Worm (Caenorhabditis elegans) whole organism, L2 larva: Measurements from ENCODE around the gene glo-4.

Experiments
- C34F6.9 ChIP-seq: fragments of 150-350 bp; optimal IDR thresholded peaks from 2 replicates; lab custom pipeline; 2014; ENCODE audit warnings: missing biosample characterization, missing genetic modification characterization
- F13H6.1 ChIP-seq: sonication (generic microtip); optimal IDR thresholded peaks from 2 replicates; lab custom pipeline; 2016; ENCODE audit warnings: missing genetic modification characterization, missing compliant biosample characterization
- Y55F3AM.14 ChIP-seq: fragments of 200-800 bp; sonication (Bioruptor generic); optimal IDR thresholded peaks from 2 replicates; lab custom pipeline; 2018; ENCODE audit warnings: mild to moderate bottlenecking, missing genetic modification characterization, missing compliant biosample characterization
- ZK546.5 ChIP-seq: sonication (generic microtip); optimal IDR thresholded peaks from 2 replicates; lab custom pipeline; 2017; ENCODE audit warnings: missing biosample characterization, missing genetic modification characterization
- alr-1 ChIP-seq: fragments of 150-350 bp; optimal IDR thresholded peaks from 2 replicates; lab custom pipeline; 2014; ENCODE audit warnings: missing biosample characterization, missing genetic modification characterization
- aly-2 ChIP-seq: fragments of 150-350 bp; optimal IDR thresholded peaks from 2 replicates; lab custom pipeline; 2014; ENCODE audit warnings: missing biosample characterization, missing genetic modification characterization
- blmp-1 ChIP-seq: sonication (generic microtip); optimal IDR thresholded peaks from 2 replicates; lab custom pipeline; 2017; ENCODE audit warnings: missing genetic modification characterization, mild to moderate bottlenecking, missing compliant biosample characterization, antibody characterized with exemption, moderate library complexity; ENCODE audit not compliant: insufficient read depth
- ceh-16 ChIP-seq: fragments of 150-350 bp; optimal IDR thresholded peaks from 2 replicates; lab custom pipeline; 2014; ENCODE audit warnings: missing biosample characterization, missing genetic modification characterization
- ceh-82 ChIP-seq: fragments of 150-350 bp; optimal IDR thresholded peaks from 2 replicates; lab custom pipeline; 2014; ENCODE audit warnings: missing biosample characterization, missing genetic modification characterization
- crh-2 ChIP-seq: sonication (generic microtip); optimal IDR thresholded peaks from 2 replicates; lab custom pipeline; 2017; ENCODE audit warnings: missing biosample characterization, missing genetic modification characterization
- dmd-4 ChIP-seq: sonication (generic microtip); optimal IDR thresholded peaks from 2 replicates; lab custom pipeline; 2017; ENCODE audit warnings: missing biosample characterization, missing genetic modification characterization
- egl-27 ChIP-seq: sonication (generic microtip); optimal IDR thresholded peaks from 3 replicates; lab custom pipeline; 2017; ENCODE audit warnings: missing biosample characterization, missing genetic modification reagents, missing genetic modification characterization
- elt-1 ChIP-seq: fragments of 150-350 bp; optimal IDR thresholded peaks from 2 replicates; lab custom pipeline; 2014; ENCODE audit warnings: missing biosample characterization, missing genetic modification characterization
- fos-1 ChIP-seq: fragments of 150-350 bp; optimal IDR thresholded peaks from 2 replicates; lab custom pipeline; 2014; ENCODE audit warnings: missing biosample characterization, missing genetic modification characterization
- gmeb-1 ChIP-seq: fragments of 150-350 bp; optimal IDR thresholded peaks from 2 replicates; lab custom pipeline; 2014; ENCODE audit warnings: missing biosample characterization, missing genetic modification characterization
- lin-11 ChIP-seq: fragments of 150-350 bp; sonication (generic microtip); optimal IDR thresholded peaks from 2 replicates; lab custom pipeline; 2014; ENCODE audit warnings: missing biosample characterization, missing genetic modification characterization, inconsistent platforms, mixed read lengths
- lin-13 ChIP-seq: fragments of 150-350 bp; optimal IDR thresholded peaks from 2 replicates; lab custom pipeline; 2014; ENCODE audit warnings: missing biosample characterization, missing genetic modification reagents, missing genetic modification characterization
- lin-39 ChIP-seq: fragments of 150-350 bp; optimal IDR thresholded peaks from 2 replicates; lab custom pipeline; 2014; ENCODE audit warnings: missing biosample characterization, missing genetic modification reagents, missing genetic modification characterization
- lsy-2 ChIP-seq, 2 experiments: fragments of 150-350 bp in 1 of 2; sonication (generic microtip) in 1 of 2; optimal IDR thresholded peaks; 2 replicates each; lab custom pipeline; 2014 to 2017; ENCODE audit warnings: missing biosample characterization in 2 of 2, missing genetic modification characterization in 2 of 2
- mab-5 ChIP-seq: fragments of 150-350 bp; optimal IDR thresholded peaks from 2 replicates; lab custom pipeline; 2014; ENCODE audit warnings: missing biosample characterization, missing genetic modification characterization
- mbf-1 ChIP-seq: sonication (generic microtip); optimal IDR thresholded peaks from 2 replicates; lab custom pipeline; 2017; ENCODE audit warnings: missing biosample characterization, missing genetic modification characterization
- mdl-1 ChIP-seq, 2 experiments: fragments of 150-350 bp in 1 of 2; sonication (generic microtip) in 1 of 2; optimal IDR thresholded peaks; 2 replicates each; lab custom pipeline; 2017; ENCODE audit warnings: missing biosample characterization in 2 of 2, missing genetic modification characterization in 2 of 2
- nhr-10 ChIP-seq: sonication (generic microtip); optimal IDR thresholded peaks from 2 replicates; lab custom pipeline; 2017; ENCODE audit warnings: missing biosample characterization, missing genetic modification characterization
- nhr-11 ChIP-seq: fragments of 150-350 bp; optimal IDR thresholded peaks from 2 replicates; lab custom pipeline; 2014; ENCODE audit warnings: missing biosample characterization, missing genetic modification characterization
- nhr-129 ChIP-seq: fragments of 150-350 bp; optimal IDR thresholded peaks from 2 replicates; lab custom pipeline; 2014; ENCODE audit warnings: missing biosample characterization, missing genetic modification characterization
- nhr-21 ChIP-seq: fragments of 150-350 bp; optimal IDR thresholded peaks from 2 replicates; lab custom pipeline; 2014; ENCODE audit warnings: missing biosample characterization, missing genetic modification characterization
- nhr-23 ChIP-seq: fragments of 150-350 bp; optimal IDR thresholded peaks from 2 replicates; lab custom pipeline; 2014; ENCODE audit warnings: missing biosample characterization, missing genetic modification reagents, missing genetic modification characterization
- nhr-237 ChIP-seq: fragments of 150-350 bp; optimal IDR thresholded peaks from 2 replicates; lab custom pipeline; 2014; ENCODE audit warnings: missing biosample characterization, missing genetic modification characterization
- nhr-25 ChIP-seq: fragments of 150-350 bp; sonication (generic microtip); optimal IDR thresholded peaks from 3 replicates; lab custom pipeline; 2014; ENCODE audit warnings: missing biosample characterization, missing genetic modification characterization
- nhr-6 ChIP-seq: fragments of 150-350 bp; optimal IDR thresholded peaks from 2 replicates; lab custom pipeline; 2014; ENCODE audit warnings: missing biosample characterization, missing genetic modification characterization
- nhr-77 ChIP-seq: fragments of 150-350 bp; optimal IDR thresholded peaks from 2 replicates; lab custom pipeline; 2014; ENCODE audit warnings: missing biosample characterization, missing genetic modification characterization
- peb-1 ChIP-seq: fragments of 150-350 bp; optimal IDR thresholded peaks from 2 replicates; lab custom pipeline; 2014; ENCODE audit warnings: missing biosample characterization, missing genetic modification characterization
- sem-4 ChIP-seq: fragments of 150-350 bp; optimal IDR thresholded peaks from 2 replicates; lab custom pipeline; 2014; ENCODE audit warnings: missing biosample characterization, missing genetic modification reagents, missing genetic modification characterization
- skn-1 ChIP-seq: sonication (generic microtip); optimal IDR thresholded peaks from 2 replicates; lab custom pipeline; 2017; ENCODE audit warnings: missing biosample characterization, missing genetic modification characterization
- sma-3 ChIP-seq: sonication (generic microtip); optimal IDR thresholded peaks from 2 replicates; lab custom pipeline; 2016; ENCODE audit warnings: missing genetic modification reagents, missing genetic modification characterization, missing compliant biosample characterization
- sma-9 ChIP-seq, 2 experiments: fragments of 150-350 bp in 1 of 2; sonication (generic microtip) in 1 of 2; optimal IDR thresholded peaks; 2 replicates each; lab custom pipeline; 2014 to 2016; ENCODE audit warnings: missing genetic modification characterization in 2 of 2, mild to moderate bottlenecking in 1 of 2, missing biosample characterization in 1 of 2, missing compliant biosample characterization in 1 of 2, missing genetic modification reagents in 1 of 2, moderate library complexity in 1 of 2
- snpc-4 ChIP-seq: fragments of 150-350 bp; optimal IDR thresholded peaks from 2 replicates; lab custom pipeline; 2014; ENCODE audit warnings: missing biosample characterization, missing genetic modification characterization
- unc-39 ChIP-seq: fragments of 150-350 bp; optimal IDR thresholded peaks from 2 replicates; lab custom pipeline; 2014; ENCODE audit warnings: missing biosample characterization, missing genetic modification characterization
- unc-62 ChIP-seq: fragments of 150-350 bp; optimal IDR thresholded peaks from 2 replicates; lab custom pipeline; 2014; ENCODE audit warnings: missing biosample characterization, missing genetic modification reagents, missing genetic modification characterization
- zag-1 ChIP-seq: fragments of 150-350 bp; optimal IDR thresholded peaks from 2 replicates; lab custom pipeline; 2014; ENCODE audit warnings: missing biosample characterization, missing genetic modification characterization
- ztf-1 ChIP-seq: fragments of 200-800 bp; sonication (Bioruptor generic); conservative IDR thresholded peaks from 2 replicates; pipeline ENCODE4 v1.3.6; 2022; ENCODE audit warnings: missing genetic modification characterization, missing compliant biosample characterization
- ztf-11 ChIP-seq: sonication (generic microtip); optimal IDR thresholded peaks from 2 replicates; lab custom pipeline; 2017; ENCODE audit warnings: missing biosample characterization, missing genetic modification characterization
- ztf-4 ChIP-seq: fragments of 150-350 bp; optimal IDR thresholded peaks from 2 replicates; lab custom pipeline; 2014; ENCODE audit warnings: missing biosample characterization, missing genetic modification characterization

glo-4 gene

DNA sequence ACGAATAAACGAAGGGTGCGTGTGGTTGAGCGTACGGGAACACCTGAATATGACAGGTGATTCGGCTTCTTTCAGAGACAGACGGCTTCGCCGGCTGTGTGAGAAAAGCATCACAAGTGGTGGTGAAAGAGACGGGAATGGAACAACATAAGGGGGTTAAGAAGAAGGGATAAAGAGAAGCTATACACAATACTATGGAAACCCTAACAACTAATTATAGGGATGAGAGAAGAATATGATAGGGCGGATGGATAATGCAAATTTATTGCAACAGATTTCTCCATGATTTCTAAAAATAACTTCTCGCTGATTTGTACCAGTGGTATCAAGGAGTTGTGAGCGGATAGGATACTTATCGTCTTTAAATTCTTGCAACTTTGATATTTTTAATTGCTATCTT is 39.1 kb upstream of the glo-4 start, which contains the start of gene hlh-10:
TSS of gene hlh-10 (minus strand) at position 101 of the 400 bp plus-strand sequence.
- no peak for TF ChIP-seq lsy-2 (tag; optimal IDR thresholded peaks at IDR 0.05; lab: Kevin White, UChicago)
- no peak for TF ChIP-seq unc-62 (GFP tag; lab: Kevin White, UChicago)
- TF ChIP-seq C34F6.9 (tag; lab: Kevin White, UChicago), result no peak
- TF ChIP-seq egl-27 (tag; lab: Kevin White, UChicago), result no peak
- TF ChIP-seq snpc-4 (tag; lab: Kevin White, UChicago), result no peak
- no peak for TF ChIP-seq lin-11 (tag; lab: Kevin White, UChicago)
- no peak for TF ChIP-seq nhr-11 (tag; lab: Kevin White, UChicago)
- TF ChIP-seq mdl-1 (tag; optimal IDR thresholded peaks at IDR 0.05; lab: Kevin White, UChicago), result no peak
- no peak for TF ChIP-seq nhr-25 (tag; lab: Kevin White, UChicago)
- TF ChIP-seq nhr-237, result no peak
- no peak for TF ChIP-seq sma-3
- no peak for TF ChIP-seq nhr-21 (tag; lab: Kevin White, UChicago)
- TF ChIP-seq nhr-10, result no peak
- TF ChIP-seq crh-2 (tag; lab: Kevin White, UChicago), result no peak

DNA sequence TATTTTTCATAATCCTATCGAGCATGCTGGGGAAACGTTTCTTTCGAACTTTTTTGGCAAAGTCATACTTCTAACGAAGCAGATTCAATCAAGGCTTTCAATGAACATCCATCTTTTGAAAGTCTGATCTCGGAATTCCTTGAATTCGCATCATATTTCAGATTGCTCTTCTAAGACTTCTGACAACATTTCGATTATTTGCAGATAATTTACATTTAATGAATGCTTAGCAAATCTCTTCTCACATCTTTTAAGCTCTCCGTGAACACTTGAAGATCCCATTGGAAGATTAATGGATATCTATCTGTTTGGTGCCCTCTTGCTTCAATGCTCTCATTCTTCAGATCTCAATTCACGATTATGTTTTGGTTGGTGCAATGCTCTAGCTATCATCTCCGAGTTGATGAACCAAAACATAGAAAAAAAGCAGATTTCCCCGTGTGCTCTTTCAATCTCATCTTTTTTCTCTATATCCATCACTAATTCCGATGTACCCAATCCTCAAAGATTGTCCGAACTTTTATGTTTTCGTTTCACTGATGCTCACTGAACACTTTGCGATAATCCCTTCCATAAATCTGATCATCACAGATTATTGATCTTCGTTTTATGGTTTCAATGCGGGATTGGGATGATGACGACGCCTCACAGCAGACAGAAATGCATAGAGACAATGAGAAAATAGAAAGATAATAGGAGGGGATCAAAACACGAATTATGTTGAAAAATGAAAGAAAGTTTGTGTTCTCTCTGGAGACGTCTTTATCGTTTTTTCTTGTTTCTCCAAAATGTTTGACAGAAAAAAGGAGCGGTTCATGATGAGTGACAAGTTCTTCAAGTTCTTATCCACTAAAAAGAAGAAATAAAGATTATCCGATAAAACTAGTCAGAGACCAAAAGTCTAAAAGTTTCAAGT is 31.4 kb upstream of the glo-4 start:
- TF ChIP-seq sma-9 (GFP tag; optimal IDR thresholded peaks at IDR 0.05; lab: Kevin White, UChicago) (peak; percentile 69), sma-9 (tag; optimal IDR thresholded peaks at IDR 0.05; lab: Kevin White, UChicago) (no peak), lin-11 (tag; lab: Kevin White, UChicago) (no peak), mab-5 (peak; percentile 27), lin-39 (tag; lab: Kevin White, UChicago) (no peak), mdl-1 (tag; optimal IDR thresholded peaks at IDR 0.05; lab: Kevin White, UChicago) (peak in 1 of 2 experiments; percentile 2), nhr-6 (tag; lab: Kevin White, UChicago) (peak; percentile 17), zag-1 (tag; lab: Kevin White, UChicago) (no peak), ZK546.5 (no peak), C34F6.9 (tag; lab: Kevin White, UChicago) (no peak), nhr-25 (tag; lab: Kevin White, UChicago) (no peak), elt-1 (tag; lab: Kevin White, UChicago) (peak; percentile 15), lsy-2 (tag; optimal IDR thresholded peaks at IDR 0.05; lab: Kevin White, UChicago) (no peak), dmd-4 (tag; lab: Kevin White, UChicago) (no peak), nhr-129 (tag; lab: Kevin White, UChicago) (peak; percentile 22), peb-1 (tag; lab: Kevin White, UChicago) (no peak), alr-1 (tag; lab: Kevin White, UChicago) (no peak), nhr-21 (tag; lab: Kevin White, UChicago) (peak; percentile 35), blmp-1 (no peak), ztf-11 (tag; lab: Kevin White, UChicago) (no peak), crh-2 (tag; lab: Kevin White, UChicago) (no peak), mbf-1 (tag; lab: Kevin White, UChicago) (no peak), Y55F3AM.14 (GFP tag; lab: Kevin White, UChicago) (no peak), unc-62 (GFP tag; lab: Kevin White, UChicago) (no peak), nhr-23 (tag; lab: Kevin White, UChicago) (peak; percentile 69), fos-1 (no peak), aly-2 (tag; lab: Kevin White, UChicago) (no peak), sma-3 (peak; percentile 36)

DNA sequence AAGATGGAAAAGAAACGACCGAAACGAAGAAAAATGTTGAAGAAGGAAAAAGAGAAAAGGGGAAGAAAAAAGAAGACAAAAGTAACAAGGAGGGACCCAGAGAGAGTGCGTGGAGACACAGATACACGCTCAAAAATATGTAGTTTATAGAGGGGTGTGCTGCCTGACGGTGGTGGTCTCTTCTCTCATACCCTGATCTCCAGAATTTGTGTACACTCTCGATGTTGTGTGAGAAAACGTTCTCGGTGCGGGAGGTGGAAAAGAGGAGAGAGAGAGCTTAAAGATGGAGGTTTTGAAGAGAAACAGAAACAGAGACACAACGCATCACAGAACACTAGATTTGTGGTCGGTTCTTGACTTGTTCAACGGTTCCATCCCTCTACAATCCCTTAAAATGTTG is 30.6 kb upstream of the glo-4 start:
- peak; percentile 76 for TF ChIP-seq mab-5
- TF ChIP-seq ceh-82 (tag; lab: Kevin White, UChicago), result peak; percentile 66
- no peak for TF ChIP-seq mbf-1 (tag; lab: Kevin White, UChicago)
- peak; percentile 21 for TF ChIP-seq blmp-1
- no peak for TF ChIP-seq alr-1 (tag; lab: Kevin White, UChicago)
- no peak for TF ChIP-seq nhr-77
- peak; percentile 17 for TF ChIP-seq lin-11 (tag; lab: Kevin White, UChicago)
- peak; percentile 74 for TF ChIP-seq C34F6.9 (tag; lab: Kevin White, UChicago)
- peak; percentile 81 for TF ChIP-seq nhr-6 (tag; lab: Kevin White, UChicago)
- TF ChIP-seq lsy-2 (tag; optimal IDR thresholded peaks at IDR 0.05; lab: Kevin White, UChicago), result peak; percentile 8 to 70
- TF ChIP-seq snpc-4 (tag; lab: Kevin White, UChicago), result peak; percentile 61
- TF ChIP-seq gmeb-1 (tag; lab: Kevin White, UChicago), result no peak
- TF ChIP-seq peb-1 (tag; lab: Kevin White, UChicago), result no peak
- TF ChIP-seq unc-62 (GFP tag; lab: Kevin White, UChicago), result no peak
- peak; percentile 90 for TF ChIP-seq F13H6.1 (tag; lab: Kevin White, UChicago)
- peak; percentile 94 for TF ChIP-seq sma-9 (GFP tag; optimal IDR thresholded peaks at IDR 0.05; lab: Kevin White, UChicago)
- no peak for TF ChIP-seq sma-9 (tag; optimal IDR thresholded peaks at IDR 0.05; lab: Kevin White, UChicago)
- peak; percentile 26 for TF ChIP-seq nhr-25 (tag; lab: Kevin White, UChicago)
- peak; percentile 52 for TF ChIP-seq fos-1
- TF ChIP-seq ztf-4 (tag; lab: Kevin White, UChicago), result peak; percentile 25
- TF ChIP-seq skn-1 (tag; lab: Kevin White, UChicago), result no peak
- no peak for TF ChIP-seq ZK546.5
- TF ChIP-seq nhr-21 (tag; lab: Kevin White, UChicago), result peak; percentile 17
- TF ChIP-seq Y55F3AM.14 (GFP tag; lab: Kevin White, UChicago), result peak; percentile 56
- TF ChIP-seq lin-13 (GFP tag; lab: Kevin White, UChicago), result peak; percentile 70
- TF ChIP-seq ceh-16 (tag; lab: Kevin White, UChicago), result no peak
- no peak for TF ChIP-seq ztf-1 (GFP tag; lab: Robert Waterston, UW)
- peak; percentile 86 for TF ChIP-seq sem-4 (tag; lab: Kevin White, UChicago)
- peak; percentile 87 for TF ChIP-seq nhr-129 (tag; lab: Kevin White, UChicago)
- TF ChIP-seq unc-39 (tag; lab: Kevin White, UChicago), result peak; percentile 68
- TF ChIP-seq nhr-10, result no peak
